Worm (Caenorhabditis elegans) whole organism, L4 larva: Measurements from ENCODE around the gene ceh-43.

ENCODE experiments used
- D1046.2 ChIP-seq: fragments of 200-800 bp; sonication (Bioruptor generic); IDR thresholded peaks from 2 replicates; pipeline ENCODE4 v1.3.6; 2022; ENCODE audit warnings: missing genetic modification characterization, missing compliant biosample characterization
- F10B5.3 ChIP-seq: sonication (generic microtip); optimal IDR thresholded peaks from 2 replicates; lab custom pipeline; 2016; ENCODE audit warnings: mild to moderate bottlenecking, missing genetic modification characterization, missing compliant biosample characterization
- F44E2.7 ChIP-seq: fragments of 200-800 bp; sonication (Bioruptor generic); IDR thresholded peaks from 2 replicates; pipeline ENCODE4 v2.1.2; 2022; ENCODE audit warnings: missing genetic modification characterization, missing compliant biosample characterization
- T20F7.1 ChIP-seq: fragments of 200-800 bp; sonication (Bioruptor generic); optimal IDR thresholded peaks from 2 replicates; lab custom pipeline; 2018; ENCODE audit warnings: mild to moderate bottlenecking, missing genetic modification characterization, missing compliant biosample characterization
- Y105C5A.15 ChIP-seq: fragments of 200-800 bp; sonication (Bioruptor generic); IDR thresholded peaks from 2 replicates; pipeline ENCODE4 v1.3.6; 2022; ENCODE audit warnings: missing genetic modification characterization, missing compliant biosample characterization
- Y75B8A.6 ChIP-seq: fragments of 200-800 bp; sonication (Bioruptor generic); IDR thresholded peaks from 2 replicates; pipeline ENCODE4 v1.3.6; 2022; ENCODE audit warnings: missing genetic modification reagents, missing genetic modification characterization, missing compliant biosample characterization
- aha-1 ChIP-seq: fragments of 150-350 bp; peaks from one replicate; lab custom pipeline; 2014; ENCODE audit warnings: missing biosample characterization, missing genetic modification characterization
- ama-1 ChIP-seq: fragments of 150-350 bp; optimal IDR thresholded peaks from 2 replicates; lab custom pipeline; 2014; ENCODE audit warnings: inconsistent platforms, mixed read lengths
- ceh-20 ChIP-seq: fragments of 200-800 bp; sonication (Bioruptor generic); IDR thresholded peaks from 2 replicates; pipeline ENCODE4 v1.3.6; 2022; ENCODE audit warnings: missing genetic modification reagents, missing genetic modification characterization, missing compliant biosample characterization
- ceh-44 ChIP-seq: fragments of 200-800 bp; sonication (Bioruptor generic); IDR thresholded peaks from 2 replicates; pipeline ENCODE4 v1.3.6; 2022; ENCODE audit warnings: missing genetic modification reagents, missing genetic modification characterization, missing compliant biosample characterization
- ceh-82 ChIP-seq: sonication (generic microtip); optimal IDR thresholded peaks from 2 replicates; lab custom pipeline; 2017; ENCODE audit warnings: missing biosample characterization, missing genetic modification characterization
- ces-1 ChIP-seq: fragments of 150-350 bp; sonication (generic microtip); optimal IDR thresholded peaks from 4 replicates; lab custom pipeline; 2014; ENCODE audit warnings: missing biosample characterization, missing genetic modification reagents, missing genetic modification characterization
- ctbp-1 ChIP-seq: fragments of 200-800 bp; sonication (Bioruptor generic); IDR thresholded peaks from 2 replicates; pipeline ENCODE4 v1.3.6; 2022; ENCODE audit warnings: missing genetic modification reagents, missing genetic modification characterization, missing compliant biosample characterization
- daf-19 ChIP-seq: fragments of 200-800 bp; sonication (Bioruptor generic); conservative IDR thresholded peaks from 2 replicates; pipeline ENCODE4 v1.3.6; 2022; ENCODE audit warnings: missing genetic modification characterization, missing compliant biosample characterization
- dmd-6 ChIP-seq: fragments of 200-800 bp; sonication (Bioruptor generic); IDR thresholded peaks from 2 replicates; pipeline ENCODE4 v1.3.6; 2022; ENCODE audit warnings: missing genetic modification reagents, missing genetic modification characterization, missing compliant biosample characterization
- dpl-1 ChIP-seq: fragments of 150-350 bp; optimal IDR thresholded peaks from 2 replicates; lab custom pipeline; 2014; ENCODE audit warnings: missing biosample characterization, missing genetic modification reagents, missing genetic modification characterization
- fkh-10 ChIP-seq: fragments of 150-350 bp; optimal IDR thresholded peaks from 2 replicates; lab custom pipeline; 2014; ENCODE audit warnings: missing biosample characterization, missing genetic modification reagents, missing genetic modification characterization
- fos-1 ChIP-seq: fragments of 150-350 bp; optimal IDR thresholded peaks from 2 replicates; lab custom pipeline; 2014; ENCODE audit warnings: missing biosample characterization, missing genetic modification characterization
- gei-8 ChIP-seq: fragments of 200-800 bp; sonication (Bioruptor generic); optimal IDR thresholded peaks from 2 replicates; lab custom pipeline; 2018; ENCODE audit warnings: mild to moderate bottlenecking, missing genetic modification characterization, missing compliant biosample characterization
- hlh-11 ChIP-seq: fragments of 200-800 bp; sonication (Bioruptor generic); optimal IDR thresholded peaks from 2 replicates; lab custom pipeline; 2018; ENCODE audit warnings: mild to moderate bottlenecking, missing genetic modification characterization, missing compliant biosample characterization
- lim-7 ChIP-seq: fragments of 200-800 bp; sonication (Bioruptor generic); IDR thresholded peaks from 2 replicates; pipeline ENCODE4 v1.3.6; 2022; ENCODE audit warnings: missing genetic modification characterization, missing compliant biosample characterization
- lin-1 ChIP-seq: fragments of 200-800 bp; sonication (Bioruptor generic); IDR thresholded peaks from 2 replicates; pipeline ENCODE4 v1.3.6; 2022; ENCODE audit warnings: missing genetic modification reagents, missing genetic modification characterization, missing compliant biosample characterization
- lin-29 ChIP-seq: fragments of 200-800 bp; sonication (Bioruptor generic); IDR thresholded peaks from 2 replicates; pipeline ENCODE4 v1.3.6; 2022; ENCODE audit warnings: missing genetic modification reagents, missing genetic modification characterization, missing compliant biosample characterization
- lin-38 ChIP-seq: fragments of 200-800 bp; sonication (Bioruptor generic); IDR thresholded peaks from 2 replicates; pipeline ENCODE4 v1.3.6; 2022; ENCODE audit warnings: missing genetic modification reagents, missing genetic modification characterization, missing compliant biosample characterization
- lir-3 ChIP-seq: sonication (generic microtip); optimal IDR thresholded peaks from 2 replicates; lab custom pipeline; 2016; ENCODE audit warnings: mild to moderate bottlenecking, missing genetic modification characterization, missing compliant biosample characterization
- lsy-2 ChIP-seq, 2 experiments: fragments of 150-350 bp in 1 of 2; sonication (generic microtip) in 1 of 2; optimal IDR thresholded peaks; 2 replicates each; lab custom pipeline; 2014 to 2017; ENCODE audit warnings: missing biosample characterization in 2 of 2, missing genetic modification characterization in 2 of 2
- madf-9 ChIP-seq: fragments of 200-800 bp; sonication (Bioruptor generic); conservative IDR thresholded peaks from 2 replicates; pipeline ENCODE4 v1.3.6; 2022; ENCODE audit warnings: missing genetic modification reagents, missing genetic modification characterization, missing compliant biosample characterization
- mep-1 ChIP-seq: fragments of 150-350 bp; sonication (generic microtip); optimal IDR thresholded peaks from 3 replicates; lab custom pipeline; 2014; ENCODE audit warnings: missing biosample characterization, missing genetic modification characterization
- mes-2 ChIP-seq: sonication (generic microtip); optimal IDR thresholded peaks from 2 replicates; lab custom pipeline; 2016; ENCODE audit warnings: missing genotype, mild to moderate bottlenecking, missing genetic modification characterization, missing compliant biosample characterization; ENCODE audit not compliant: poor library complexity, severe bottlenecking
- mxl-2 ChIP-seq: fragments of 200-800 bp; sonication (Bioruptor generic); conservative IDR thresholded peaks from 2 replicates; pipeline ENCODE4 v1.3.6; 2022; ENCODE audit warnings: missing genetic modification reagents, missing genetic modification characterization, missing compliant biosample characterization
- nhr-28 ChIP-seq: fragments of 150-350 bp; optimal IDR thresholded peaks from 2 replicates; lab custom pipeline; 2014; ENCODE audit warnings: missing biosample characterization, missing genetic modification characterization
- nhr-41 ChIP-seq: fragments of 200-800 bp; sonication (Bioruptor generic); IDR thresholded peaks from 2 replicates; pipeline ENCODE4 v1.3.6; 2022; ENCODE audit warnings: missing genetic modification reagents, missing genetic modification characterization, missing compliant biosample characterization
- nhr-42 ChIP-seq: fragments of 200-800 bp; sonication (Bioruptor generic); IDR thresholded peaks from 2 replicates; pipeline ENCODE4 v1.3.6; 2022; ENCODE audit warnings: missing genetic modification characterization, missing compliant biosample characterization
- nhr-77 ChIP-seq: fragments of 150-350 bp; optimal IDR thresholded peaks from 2 replicates; lab custom pipeline; 2014; ENCODE audit warnings: missing biosample characterization, missing genetic modification characterization
- php-3 ChIP-seq: fragments of 200-800 bp; sonication (Bioruptor generic); IDR thresholded peaks from 2 replicates; pipeline ENCODE4 v1.3.6; 2022; ENCODE audit warnings: missing genetic modification reagents, missing genetic modification characterization, missing compliant biosample characterization
- rbr-2 ChIP-seq: sonication (generic microtip); optimal IDR thresholded peaks from 2 replicates; lab custom pipeline; 2016; ENCODE audit warnings: missing genotype, missing genetic modification characterization, missing compliant biosample characterization
- skn-1 ChIP-seq: fragments of 150-350 bp; optimal IDR thresholded peaks from 2 replicates; lab custom pipeline; 2014; ENCODE audit warnings: missing biosample characterization, missing genetic modification characterization
- snpc-4 ChIP-seq: fragments of 150-350 bp; optimal IDR thresholded peaks from 2 replicates; lab custom pipeline; 2014; ENCODE audit warnings: missing biosample characterization, missing genetic modification characterization
- spr-1 ChIP-seq: sonication (generic microtip); optimal IDR thresholded peaks from 2 replicates; lab custom pipeline; 2016; ENCODE audit warnings: mild to moderate bottlenecking, missing genetic modification characterization, missing compliant biosample characterization
- unc-130 ChIP-seq: sonication (generic microtip); optimal IDR thresholded peaks from 2 replicates; lab custom pipeline; 2016; ENCODE audit warnings: missing genetic modification reagents, missing genetic modification characterization, missing compliant biosample characterization
- unc-39 ChIP-seq: sonication (generic microtip); optimal IDR thresholded peaks from 2 replicates; lab custom pipeline; 2017; ENCODE audit warnings: missing biosample characterization, missing genetic modification characterization
- vab-7 ChIP-seq: fragments of 200-800 bp; sonication (Bioruptor generic); IDR thresholded peaks from 2 replicates; pipeline ENCODE4 v1.3.6; 2022; ENCODE audit warnings: missing genetic modification reagents, missing genetic modification characterization, missing compliant biosample characterization
- zip-11 ChIP-seq: fragments of 200-800 bp; sonication (Bioruptor generic); IDR thresholded peaks from 2 replicates; pipeline ENCODE4 v1.3.6; 2022; ENCODE audit warnings: missing genetic modification characterization, missing compliant biosample characterization
- ztf-7 ChIP-seq: fragments of 150-350 bp; optimal IDR thresholded peaks from 2 replicates; lab custom pipeline; 2014; ENCODE audit warnings: missing biosample characterization, missing genetic modification characterization

Gene ceh-43

DNA sequence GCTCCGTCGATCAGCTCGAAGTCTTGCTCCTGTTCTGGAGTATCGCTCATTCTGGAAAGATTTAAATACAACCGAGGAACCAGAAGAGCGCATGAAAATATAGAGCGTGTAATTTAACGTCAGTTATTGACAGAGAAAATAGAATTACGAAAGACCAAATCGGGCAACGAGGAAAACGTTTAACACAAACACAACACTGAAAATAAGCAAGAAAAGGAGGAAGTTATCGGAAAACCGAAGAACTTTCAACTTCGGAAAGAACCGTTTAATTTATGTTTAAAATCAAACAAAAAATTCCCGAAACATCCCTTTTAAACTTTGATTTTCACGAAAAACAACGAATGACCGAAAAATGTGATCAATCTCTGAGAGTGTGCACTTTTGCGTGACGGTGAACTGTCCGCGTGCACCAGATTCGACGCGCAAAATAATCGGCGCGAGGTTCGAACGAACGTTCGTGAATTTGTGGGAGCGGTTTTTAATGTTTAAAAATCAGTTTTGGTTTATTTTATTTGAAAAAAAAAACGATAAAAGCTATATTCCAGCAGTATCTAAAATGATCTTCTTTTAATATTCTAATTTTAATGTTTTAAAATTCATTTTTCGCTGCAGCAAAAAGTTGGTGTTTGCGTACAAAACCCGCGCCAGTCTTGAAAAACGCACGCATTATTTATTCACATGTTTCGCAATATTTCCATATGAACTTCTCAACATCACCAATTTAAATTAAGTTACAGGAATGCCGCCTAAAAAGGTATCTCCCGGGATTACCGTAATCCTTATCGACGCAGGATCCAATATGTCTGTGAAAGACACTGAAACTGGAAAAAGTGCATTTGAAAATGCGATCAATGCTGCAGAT, 30.4 kb downstream of the ceh-43 start, which contains the start of the genes R07E5.7 and cku-80 (continued):
- TF ChIP-seq unc-130 (GFP tag; lab: Kevin White, UChicago) = no peak
- TF ChIP-seq zip-11 (GFP tag; lab: Robert Waterston, UW) = no peak
- TF ChIP-seq mes-2 (tag; lab: Kevin White, UChicago) = peak; percentile 76
- peak; percentile 55 for TF ChIP-seq rbr-2 (tag; lab: Kevin White, UChicago)
- no peak for TF ChIP-seq Y75B8A.6
- TF ChIP-seq lin-38 (GFP tag; lab: Robert Waterston, UW) = peak; percentile 70
- TF ChIP-seq nhr-41 (GFP tag; lab: Robert Waterston, UW) = no peak
- TF ChIP-seq daf-19 = 0 out of 2 replicates have a peak, but pooled peaks have one; percentile 35
- TF ChIP-seq ztf-7 (tag; lab: Kevin White, UChicago) = peak; percentile 47
- no peak for TF ChIP-seq lir-3
- peak; percentile 88 for TF ChIP-seq dpl-1 (GFP tag; lab: Kevin White, UChicago)
- no peak for TF ChIP-seq fos-1
- TF ChIP-seq nhr-28 = peak; percentile 39
- TF ChIP-seq ces-1 (GFP tag; lab: Kevin White, UChicago) = no peak
- TF ChIP-seq nhr-77 (tag; lab: Kevin White, UChicago) = peak; percentile 17
- TF ChIP-seq ama-1 (lab: Kevin White, UChicago) = peak; percentile 27
- no peak for TF ChIP-seq php-3 (GFP tag; lab: Robert Waterston, UW)
- TF ChIP-seq skn-1 (tag; lab: Kevin White, UChicago) = no peak
- TF ChIP-seq lsy-2 (tag; optimal IDR thresholded peaks at IDR 0.05; lab: Kevin White, UChicago) = peak in 1 of 2 experiments; percentile 80

DNA sequence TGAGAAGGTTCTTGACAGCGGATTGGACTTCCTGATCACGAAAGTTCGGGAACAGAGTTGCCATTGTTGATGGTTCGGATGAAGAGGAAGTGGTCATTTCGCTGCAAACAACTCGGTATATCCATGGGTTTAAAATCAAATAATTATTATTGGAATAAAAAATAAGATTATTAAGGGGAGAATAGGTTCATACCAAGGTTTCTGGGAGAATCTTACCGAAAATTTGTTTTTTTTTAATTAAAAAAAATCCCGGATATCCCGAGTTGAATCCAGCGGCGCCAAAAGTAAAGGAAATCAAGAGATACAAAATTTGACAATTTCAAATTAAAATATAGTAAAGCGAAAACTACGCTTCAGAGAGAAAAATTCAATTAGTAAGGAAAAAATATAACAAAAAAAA, 31.8 kb downstream of the ceh-43 start, which contains the start of the genes R07E5.19 and pdcd-2:
TSS of gene R07E5.19 (minus strand) at position 101 of the 400 bp plus-strand sequence.
TSS of gene pdcd-2 (minus strand) at position 102 of the 400 bp plus-strand sequence.
- TF ChIP-seq ceh-82 (no peak), ceh-44 (GFP tag; lab: Robert Waterston, UW) (no peak), madf-9 (no peak), gei-8 (GFP tag; lab: Kevin White, UChicago) (no peak), unc-39 (no peak), mxl-2 (GFP tag; lab: Robert Waterston, UW) (no peak), aha-1 (tag; lab: Kevin White, UChicago) (no peak), T20F7.1 (GFP tag; lab: Kevin White, UChicago) (no peak)

DNA sequence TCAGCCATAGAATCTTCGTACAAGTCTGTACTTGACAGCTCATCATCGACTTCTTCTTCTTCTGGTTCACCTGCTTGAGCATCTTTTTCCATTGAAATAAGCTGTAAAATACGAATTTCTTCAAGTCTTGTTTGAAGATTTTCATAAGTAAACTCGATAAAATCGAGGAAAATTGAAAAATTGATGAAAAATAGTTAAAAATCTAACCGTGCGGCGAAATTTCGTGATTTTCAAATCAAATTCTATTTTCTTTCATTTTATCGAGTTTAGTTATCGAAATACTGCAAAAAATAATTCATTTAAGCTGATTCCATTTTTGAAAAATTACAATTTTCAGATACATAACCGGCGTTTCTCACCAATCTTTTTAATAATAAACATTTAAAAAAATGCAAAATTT, 34.6 kb downstream of the ceh-43 start, which contains the start of gene R07E5.11:
TSS of gene R07E5.11 (minus strand) at position 101 of the 400 bp plus-strand sequence.
- TF ChIP-seq fkh-10 (GFP tag; lab: Kevin White, UChicago) (no peak), dmd-6 (GFP tag; lab: Robert Waterston, UW) (no peak), T20F7.1 (GFP tag; lab: Kevin White, UChicago) (no peak)

DNA sequence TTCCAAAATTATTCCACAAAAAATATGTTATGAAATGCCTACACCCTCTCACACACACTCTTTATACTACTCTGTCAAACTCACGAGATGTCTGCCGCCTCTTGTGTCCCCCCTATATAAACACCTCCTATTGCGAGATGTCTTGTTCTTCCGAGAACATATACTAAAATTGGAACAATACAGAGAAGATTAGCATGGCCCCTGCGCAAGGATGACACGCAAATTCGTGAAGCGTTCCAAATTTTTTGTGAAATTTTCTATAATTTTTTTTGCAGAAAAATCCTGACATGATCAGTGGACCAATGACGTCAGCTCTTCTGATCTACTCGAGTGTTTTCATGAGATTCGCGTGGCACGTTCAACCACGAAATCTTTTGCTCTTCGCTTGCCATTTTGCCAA, 35.7 kb downstream of the ceh-43 start:
- TF ChIP-seq lim-7 (GFP tag; lab: Robert Waterston, UW) = peak; percentile 73
- TF ChIP-seq ctbp-1 = peak; percentile 75
- peak; percentile 26; the same call in 1 of the 2 replicates for TF ChIP-seq lin-29 (GFP tag; lab: Robert Waterston, UW)
- peak; percentile 63; the same call in 1 of the 2 replicates for TF ChIP-seq D1046.2 (GFP tag; lab: Robert Waterston, UW)
- TF ChIP-seq ceh-20 (GFP tag; lab: Robert Waterston, UW) = peak; percentile 82
- TF ChIP-seq T20F7.1 (GFP tag; lab: Kevin White, UChicago) = peak; percentile 28
- 0 out of 2 replicates have a peak, but pooled peaks have one; percentile 7 for TF ChIP-seq nhr-42 (GFP tag; lab: Robert Waterston, UW)
- TF ChIP-seq snpc-4 (tag; lab: Kevin White, UChicago) = peak; percentile 90
- TF ChIP-seq spr-1 (tag; lab: Kevin White, UChicago) = peak; percentile 12
- TF ChIP-seq F44E2.7 (GFP tag; lab: Robert Waterston, UW) = peak; percentile 71; the same call in 1 of the 2 replicates
- TF ChIP-seq Y105C5A.15 = peak; percentile 79; the same call in 1 of the 2 replicates
- TF ChIP-seq gei-8 (GFP tag; lab: Kevin White, UChicago) = peak; percentile 38
- TF ChIP-seq lin-1 (GFP tag; lab: Robert Waterston, UW) = peak; percentile 46; the same call in 1 of the 2 replicates
- TF ChIP-seq F10B5.3 (tag; lab: Kevin White, UChicago) = peak; percentile 15
- TF ChIP-seq vab-7 (GFP tag; lab: Robert Waterston, UW) = peak; percentile 68
- peak; percentile 41 for TF ChIP-seq dpl-1 (GFP tag; lab: Kevin White, UChicago)
- 0 out of 2 replicates have a peak, but pooled peaks have one; percentile 43 for TF ChIP-seq php-3 (GFP tag; lab: Robert Waterston, UW)
- 0 out of 2 replicates have a peak, but pooled peaks have one; percentile 50 for TF ChIP-seq Y75B8A.6
- TF ChIP-seq mep-1 (tag; lab: Kevin White, UChicago) = peak; percentile 56
- peak; percentile 20 for TF ChIP-seq hlh-11
- peak; percentile 65 for TF ChIP-seq rbr-2 (tag; lab: Kevin White, UChicago)
